Worm (Caenorhabditis elegans): ENCODE data around the gene T05A8.2.

The T05A8.2 gene

ce11 chrII:2747956-2748621, 37.3 kb upstream of the T05A8.2 start (continued):
- TF ChIP-seq lir-3 (tag; optimal IDR thresholded peaks at IDR 0.05; ENCODE audit: poor library complexity) (no peak), fos-1 (tag; optimal IDR thresholded peaks at IDR 0.05) (peak; percentile 54), dsc-1 (tag; optimal IDR thresholded peaks at IDR 0.05) (peak; percentile 46), zag-1 (tag; optimal IDR thresholded peaks at IDR 0.05) (peak; percentile 57), mef-2 (tag; optimal IDR thresholded peaks at IDR 0.05) (no peak), ceh-63 (GFP tag; optimal IDR thresholded peaks at IDR 0.05) (no peak), hlh-4 (tag; optimal IDR thresholded peaks at IDR 0.05) (no peak), C16A3.4 (tag; optimal IDR thresholded peaks at IDR 0.05) (no peak), snpc-4 (tag; optimal IDR thresholded peaks at IDR 0.05) (peak; percentile 66), pqm-1 (tag; optimal IDR thresholded peaks at IDR 0.05) (no peak), ceh-90 (tag; optimal IDR thresholded peaks at IDR 0.05) (no peak), aha-1 (tag; optimal IDR thresholded peaks at IDR 0.05) (no peak), snu-23 (GFP tag; optimal IDR thresholded peaks at IDR 0.05) (peak; percentile 55), nhr-71 (tag; optimal IDR thresholded peaks at IDR 0.05) (peak; percentile 76), fkh-10 (GFP tag; optimal IDR thresholded peaks at IDR 0.05) (peak; percentile 88), unc-86 (tag; optimal IDR thresholded peaks at IDR 0.05) (peak; percentile 67), egl-27 (tag; optimal IDR thresholded peaks at IDR 0.05) (no peak), nhr-85 (tag) (no peak), efl-1 (optimal IDR thresholded peaks at IDR 0.05) (peak; percentile 54 to 64), efl-1 (GFP tag; optimal IDR thresholded peaks at IDR 0.05 in 1 of 2) (peak in 1 of 2 experiments; percentile 18), mep-1 (tag; optimal IDR thresholded peaks at IDR 0.05) (peak; percentile 29), Y116A8C.19 (tag; optimal IDR thresholded peaks at IDR 0.05; ENCODE audit: borderline replicate concordance) (no peak), pag-3 (tag; optimal IDR thresholded peaks at IDR 0.05; ENCODE audit: borderline replicate concordance, insufficient read depth) (no peak), ztf-11 (tag; optimal IDR thresholded peaks at IDR 0.05) (no peak), nhr-19 (GFP tag; conservative IDR thresholded peaks at IDR 0.05) (peak; percentile 16), skn-1 (tag; optimal IDR thresholded peaks at IDR 0.05) (peak; percentile 9), alr-1 (tag; optimal IDR thresholded peaks at IDR 0.05; ENCODE audit: borderline replicate concordance) (no peak), lsy-2 (tag; optimal IDR thresholded peaks at IDR 0.05) (peak; percentile 48 to 62), unc-62 (GFP tag; optimal IDR thresholded peaks at IDR 0.05) (no peak), nhr-90 (tag; optimal IDR thresholded peaks at IDR 0.05; ENCODE audit: poor library complexity) (no peak), dpl-1 (GFP tag; optimal IDR thresholded peaks at IDR 0.05) (peak in 2 of 3 experiments; percentile 10 to 11), sup-37 (GFP tag; optimal IDR thresholded peaks at IDR 0.05) (peak; percentile 11), C04F5.9 (tag; optimal IDR thresholded peaks at IDR 0.05) (no peak), lin-35 (GFP tag; optimal IDR thresholded peaks at IDR 0.05) (peak in 1 of 2 experiments; percentile 31), nhr-11 (tag; optimal IDR thresholded peaks at IDR 0.05) (no peak)

ce11 chrII:2742251-2742650, 31.4 kb upstream of the T05A8.2 start, which contains the start of gene T05A8.7:
T05A8.7 (minus strand) TSS chrII:2742351.
- TF ChIP-seq aha-1 (tag; optimal IDR thresholded peaks at IDR 0.05): no peak
- no peak for TF ChIP-seq egl-13 (tag; optimal IDR thresholded peaks at IDR 0.05)
- TF ChIP-seq swsn-7 (tag; optimal IDR thresholded peaks at IDR 0.05): no peak
- TF ChIP-seq nhr-71 (tag; optimal IDR thresholded peaks at IDR 0.05): no peak
- no peak for TF ChIP-seq alr-1 (tag; optimal IDR thresholded peaks at IDR 0.05; ENCODE audit: borderline replicate concordance)
- TF ChIP-seq ets-5 (GFP tag; IDR thresholded peaks at IDR 0.05): no peak
- no peak for TF ChIP-seq rnt-1 (tag; optimal IDR thresholded peaks at IDR 0.05)
- TF ChIP-seq zag-1 (tag; optimal IDR thresholded peaks at IDR 0.05): no peak
- TF ChIP-seq nhr-90 (tag; optimal IDR thresholded peaks at IDR 0.05; ENCODE audit: poor library complexity): no peak
- TF ChIP-seq ceh-88 (GFP tag; IDR thresholded peaks at IDR 0.05): no peak
- no peak for TF ChIP-seq nhr-19 (GFP tag; conservative IDR thresholded peaks at IDR 0.05)

Measured in whole organism, L1 larva.